Fruit fly (Drosophila melanogaster) whole organism, embryonic: ENCODE measurements around the gene betaGlu.

Experiments used
- ATbp ChIP-seq: fragments of 200-800 bp; sonication (Bioruptor generic); optimal IDR thresholded peaks from 2 replicates; lab custom pipeline; 2017; ENCODE audit warnings: missing biosample characterization, mild to moderate bottlenecking, missing genetic modification characterization, missing genetic modification reagents
- Antp ChIP-seq: fragments of 200-800 bp; sonication (Bioruptor generic); optimal IDR thresholded peaks from 3 replicates; lab custom pipeline; 2016; ENCODE audit warnings: missing biosample characterization, missing genetic modification characterization
- Asciz ChIP-seq: fragments of 200-800 bp; sonication (Bioruptor generic); optimal IDR thresholded peaks from 2 replicates; lab custom pipeline; 2017; ENCODE audit warnings: missing biosample characterization, mild to moderate bottlenecking, missing genetic modification characterization, missing genetic modification reagents
- BEAF-32 ChIP-seq: fragments of 200-800 bp; sonication (Bioruptor generic); optimal IDR thresholded peaks from 3 replicates; lab custom pipeline; 2017; ENCODE audit warnings: missing biosample characterization, missing genetic modification characterization, mild to moderate bottlenecking, moderate library complexity, missing genetic modification reagents
- CG12219 ChIP-seq: fragments of 200-800 bp; sonication (Bioruptor generic); optimal IDR thresholded peaks from 3 replicates; lab custom pipeline; 2018; ENCODE audit warnings: missing biosample characterization, mild to moderate bottlenecking, missing genetic modification characterization
- CG15601 ChIP-seq: fragments of 200-800 bp; sonication (Bioruptor generic); optimal IDR thresholded peaks from 3 replicates; lab custom pipeline; 2019; ENCODE audit warnings: missing biosample characterization, mild to moderate bottlenecking, missing genetic modification characterization, moderate library complexity
- CG15696 ChIP-seq: fragments of 200-800 bp; sonication (Bioruptor generic); optimal IDR thresholded peaks from 2 replicates; lab custom pipeline; 2019; ENCODE audit warnings: missing biosample characterization, mild to moderate bottlenecking, missing genetic modification characterization, moderate library complexity
- CG1603 ChIP-seq: fragments of 200-800 bp; sonication (Bioruptor generic); optimal IDR thresholded peaks from 2 replicates; lab custom pipeline; 2019; ENCODE audit warnings: missing biosample characterization, mild to moderate bottlenecking, missing genetic modification characterization, moderate library complexity
- CG2678 ChIP-seq: fragments of 200-800 bp; sonication (Bioruptor generic); optimal IDR thresholded peaks from 3 replicates; lab custom pipeline; 2019; ENCODE audit warnings: missing biosample characterization, mild to moderate bottlenecking, missing genetic modification characterization, moderate library complexity
- CG4404 ChIP-seq: fragments of 200-800 bp; sonication (Bioruptor generic); IDR thresholded peaks from 2 replicates; pipeline ENCODE4 v1.3.6; 2022; ENCODE audit warnings: missing biosample characterization, missing genetic modification characterization
- CG4424 ChIP-seq: fragments of 200-800 bp; sonication (Bioruptor generic); optimal IDR thresholded peaks from 3 replicates; lab custom pipeline; 2016; ENCODE audit warnings: missing biosample characterization, missing genetic modification characterization
- CG4707 ChIP-seq: fragments of 200-800 bp; sonication (Bioruptor generic); optimal IDR thresholded peaks from 2 replicates; lab custom pipeline; 2018; ENCODE audit warnings: missing biosample characterization, mild to moderate bottlenecking, missing genetic modification characterization, moderate library complexity
- CG5180 ChIP-seq: fragments of 200-800 bp; sonication (Bioruptor generic); optimal IDR thresholded peaks from 3 replicates; lab custom pipeline; 2017; ENCODE audit warnings: missing biosample characterization, missing genetic modification characterization, mild to moderate bottlenecking, moderate library complexity, missing genetic modification reagents
- CG6683 ChIP-seq: fragments of 200-800 bp; sonication (Bioruptor generic); optimal IDR thresholded peaks from 2 replicates; lab custom pipeline; 2017; ENCODE audit warnings: missing biosample characterization, mild to moderate bottlenecking, missing genetic modification characterization, missing genetic modification reagents
- CG6765 ChIP-seq: fragments of 200-800 bp; sonication (Bioruptor generic); optimal IDR thresholded peaks from 3 replicates; lab custom pipeline; 2017; ENCODE audit warnings: missing biosample characterization, mild to moderate bottlenecking, missing genetic modification characterization
- CG6791 ChIP-seq: fragments of 200-800 bp; sonication (Bioruptor generic); IDR thresholded peaks from 3 replicates; pipeline ENCODE4 v1.3.6; 2022; ENCODE audit warnings: missing biosample characterization, missing genetic modification characterization; ENCODE audit not compliant: partially characterized antibody
- CG7745 ChIP-seq: fragments of 200-800 bp; sonication (Bioruptor generic); optimal IDR thresholded peaks from 2 replicates; lab custom pipeline; 2018; ENCODE audit warnings: missing biosample characterization, mild to moderate bottlenecking, missing genetic modification characterization, moderate library complexity
- CG8359 ChIP-seq: fragments of 200-800 bp; sonication (Bioruptor generic); optimal IDR thresholded peaks from 2 replicates; lab custom pipeline; 2017; ENCODE audit warnings: missing biosample characterization, mild to moderate bottlenecking, missing genetic modification characterization, borderline replicate concordance
- CG9215 ChIP-seq: fragments of 200-800 bp; sonication (Bioruptor generic); IDR thresholded peaks from 2 replicates; pipeline ENCODE4 v1.3.6; 2022; ENCODE audit warnings: missing biosample characterization, missing genetic modification characterization
- CG9797 ChIP-seq: fragments of 200-800 bp; sonication (Bioruptor generic); optimal IDR thresholded peaks from 3 replicates; lab custom pipeline; 2018; ENCODE audit warnings: missing biosample characterization, mild to moderate bottlenecking, missing genetic modification characterization
- CTCF ChIP-seq: fragments of 200-800 bp; sonication (Bioruptor generic); optimal IDR thresholded peaks from 2 replicates; lab custom pipeline; 2017; ENCODE audit warnings: missing biosample characterization, mild to moderate bottlenecking, missing genetic modification characterization, moderate library complexity
- Gsc ChIP-seq: fragments of 200-800 bp; sonication (Bioruptor generic); IDR thresholded peaks from 2 replicates; pipeline ENCODE4 v1.3.6; 2022; ENCODE audit warnings: missing biosample characterization, missing genetic modification characterization
- HHEX ChIP-seq: fragments of 200-800 bp; sonication (Bioruptor generic); optimal IDR thresholded peaks from 3 replicates; lab custom pipeline; 2017; ENCODE audit warnings: missing biosample characterization, mild to moderate bottlenecking, missing genetic modification characterization, missing genetic modification reagents
- Hmx ChIP-seq: fragments of 200-800 bp; sonication (Bioruptor generic); optimal IDR thresholded peaks from 2 replicates; lab custom pipeline; 2016; ENCODE audit warnings: missing biosample characterization, missing genetic modification characterization
- Hr78 ChIP-seq, 2 experiments: fragments of 200-800 bp in 1 of 2; fragments of >200 bp in 1 of 2; sonication (Bioruptor generic) in 1 of 2; optimal IDR thresholded peaks; 2 replicates each; lab custom pipeline; 2017 to 2019; ENCODE audit warnings: missing biosample characterization in 2 of 2, missing genetic modification characterization in 2 of 2, mild to moderate bottlenecking in 1 of 2, moderate library complexity in 1 of 2
- MTF-1 ChIP-seq: fragments of 200-800 bp; sonication (Bioruptor generic); optimal IDR thresholded peaks from 2 replicates; lab custom pipeline; 2018; ENCODE audit warnings: missing biosample characterization, mild to moderate bottlenecking, missing genetic modification characterization, borderline replicate concordance
- NfI ChIP-seq: fragments of 200-800 bp; sonication (Bioruptor generic); optimal IDR thresholded peaks from 3 replicates; lab custom pipeline; 2018; ENCODE audit warnings: missing biosample characterization, mild to moderate bottlenecking, missing genetic modification characterization, moderate library complexity
- Sox100B ChIP-seq: fragments of 200-800 bp; sonication (Bioruptor generic); optimal IDR thresholded peaks from 3 replicates; lab custom pipeline; 2018; ENCODE audit warnings: missing biosample characterization, mild to moderate bottlenecking, missing genetic modification characterization
- al ChIP-seq: fragments of 200-800 bp; sonication (Bioruptor generic); IDR thresholded peaks from 2 replicates; pipeline ENCODE4 v1.3.6; 2022; ENCODE audit warnings: missing biosample characterization, missing genetic modification characterization
- crc ChIP-seq: fragments of 200-800 bp; sonication (Bioruptor generic); optimal IDR thresholded peaks from 2 replicates; lab custom pipeline; 2016; ENCODE audit warnings: missing biosample characterization, missing genetic modification characterization
- crp ChIP-seq, 2 experiments: fragments of 200-800 bp; sonication (Bioruptor generic); optimal IDR thresholded peaks; 2 replicates in 1 of 2; 3 replicates in 1 of 2; lab custom pipeline; 2017; ENCODE audit warnings: missing biosample characterization in 2 of 2, missing genetic modification characterization in 2 of 2, mild to moderate bottlenecking in 1 of 2, moderate library complexity in 1 of 2
- dm ChIP-seq: fragments of 200-800 bp; sonication (Bioruptor generic); optimal IDR thresholded peaks from 3 replicates; lab custom pipeline; 2016; ENCODE audit warnings: missing biosample characterization, missing genetic modification characterization
- fru ChIP-seq: fragments of >200 bp; optimal IDR thresholded peaks from 2 replicates; lab custom pipeline; 2017
- gce ChIP-seq: fragments of 200-800 bp; sonication (Bioruptor generic); IDR thresholded peaks from 3 replicates; pipeline ENCODE4 v1.3.6; 2022; ENCODE audit warnings: missing biosample characterization, missing genetic modification characterization
- gro ChIP-seq: fragments of 200-800 bp; sonication (Bioruptor generic); optimal IDR thresholded peaks from 2 replicates; lab custom pipeline; 2016; ENCODE audit warnings: missing biosample characterization, missing genetic modification characterization
- gsb-n ChIP-seq: fragments of 200-800 bp; sonication (Bioruptor generic); optimal IDR thresholded peaks from 3 replicates; lab custom pipeline; 2018; ENCODE audit warnings: missing biosample characterization, mild to moderate bottlenecking, missing genetic modification characterization
- lab ChIP-seq: fragments of 200-800 bp; sonication (Bioruptor generic); optimal IDR thresholded peaks from 3 replicates; lab custom pipeline; 2017; ENCODE audit warnings: missing biosample characterization, missing genetic modification characterization, mild to moderate bottlenecking, moderate library complexity, missing genetic modification reagents
- lbe ChIP-seq: fragments of 200-800 bp; sonication (Bioruptor generic); optimal IDR thresholded peaks from 2 replicates; lab custom pipeline; 2016; ENCODE audit warnings: missing biosample characterization, mild to moderate bottlenecking, missing genetic modification characterization
- lilli ChIP-seq: fragments of 200-800 bp; sonication (Bioruptor generic); optimal IDR thresholded peaks from 3 replicates; lab custom pipeline; 2016; ENCODE audit warnings: missing biosample characterization, missing genetic modification characterization
- org-1 ChIP-seq: fragments of 200-800 bp; sonication (Bioruptor generic); optimal IDR thresholded peaks from 2 replicates; lab custom pipeline; 2017; ENCODE audit warnings: missing biosample characterization, missing genetic modification characterization
- pfk ChIP-seq: fragments of 200-800 bp; sonication (Bioruptor generic); optimal IDR thresholded peaks from 2 replicates; lab custom pipeline; 2018; ENCODE audit warnings: missing biosample characterization, mild to moderate bottlenecking, missing genetic modification characterization, moderate library complexity
- sd ChIP-seq: fragments of 200-800 bp; sonication (Bioruptor generic); optimal IDR thresholded peaks from 3 replicates; lab custom pipeline; 2018; ENCODE audit warnings: missing biosample characterization, mild to moderate bottlenecking, missing genetic modification characterization, moderate library complexity
- sens ChIP-seq: fragments of 200-800 bp; sonication (Bioruptor generic); peaks from one replicate; lab custom pipeline; 2016; ENCODE audit warnings: missing biosample characterization, missing genetic modification characterization
- sna ChIP-seq: fragments of 200-800 bp; sonication (Bioruptor generic); IDR thresholded peaks from 2 replicates; pipeline ENCODE4 v1.3.6; 2022; ENCODE audit warnings: missing biosample characterization, missing genetic modification characterization; ENCODE audit not compliant: partially characterized antibody
- trem ChIP-seq: fragments of 200-800 bp; optimal IDR thresholded peaks from 3 replicates; lab custom pipeline; 2019; ENCODE audit warnings: missing biosample characterization, mild to moderate bottlenecking, missing genetic modification characterization, moderate library complexity

Gene betaGlu

dm6 chr3R:31758587-31759167 is 13.0 kb downstream of the betaGlu start, which contains the start of gene CG2187 (continued):
- no peak for TF ChIP-seq CG6683 (GFP tag; lab: Kevin White, UChicago)
- TF ChIP-seq org-1 (GFP tag; lab: Kevin White, UChicago): no peak
- TF ChIP-seq CG9797 (GFP tag; lab: Kevin White, UChicago): no peak
- peak; percentile 60 for TF ChIP-seq lab (GFP tag; lab: Kevin White, UChicago)
- peak; percentile 3 for TF ChIP-seq CG4707 (GFP tag; lab: Kevin White, UChicago)
- TF ChIP-seq lilli (GFP tag; lab: Kevin White, UChicago): no peak
- TF ChIP-seq HHEX (GFP tag; lab: Kevin White, UChicago): peak; percentile 11
- TF ChIP-seq CG7745 (tag; lab: Kevin White, UChicago): no peak
- TF ChIP-seq crp (GFP tag; optimal IDR thresholded peaks at IDR 0.05; lab: Kevin White, UChicago): no peak
- TF ChIP-seq sna: no peak
- peak; percentile 21 for TF ChIP-seq Asciz (GFP tag; lab: Kevin White, UChicago)
- peak in 1 of 2 experiments; percentile 9 for TF ChIP-seq Hr78 (GFP tag; optimal IDR thresholded peaks at IDR 0.05; lab: Kevin White, UChicago)
- TF ChIP-seq sens: peak; percentile 36
- no peak for TF ChIP-seq CG15601 (tag; lab: Kevin White, UChicago)
- no peak for TF ChIP-seq CG15696 (tag; lab: Kevin White, UChicago)
- no peak for TF ChIP-seq Hmx (GFP tag; lab: Kevin White, UChicago)
- TF ChIP-seq CG12219 (GFP tag; lab: Kevin White, UChicago): peak; percentile 9
- peak; percentile 61 for TF ChIP-seq ATbp
- no peak for TF ChIP-seq gsb-n (tag; lab: Kevin White, UChicago)
- TF ChIP-seq lbe (GFP tag; lab: Kevin White, UChicago): no peak
- no peak for TF ChIP-seq CG6791 (GFP tag; lab: Robert Waterston, UW)

DNA sequence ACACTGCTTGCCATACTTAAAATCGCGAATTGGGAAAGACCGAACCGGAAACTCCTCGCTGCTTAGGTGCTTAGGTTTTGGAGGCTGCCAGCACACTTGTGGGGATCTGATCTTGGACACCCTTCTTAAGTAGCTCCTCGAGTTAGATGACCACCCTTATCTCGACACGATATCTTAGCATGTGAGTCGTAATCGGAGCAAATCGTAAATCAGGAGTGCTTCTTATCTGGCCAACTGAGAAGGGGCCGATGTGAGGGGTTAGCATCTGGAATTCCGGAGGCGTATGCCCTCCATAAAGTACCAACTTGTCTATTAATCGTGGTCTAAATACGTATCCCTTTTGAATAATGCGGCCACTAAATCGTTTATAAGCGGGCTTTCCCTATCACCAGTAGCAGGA is 17.0 kb downstream of the betaGlu start, which contains the start of gene salt:
salt (minus strand) TSS at position 101 of the 400 bp plus-strand sequence.
- TF ChIP-seq trem (tag; lab: Kevin White, UChicago): no peak
- no peak for TF ChIP-seq CG9215
- no peak for TF ChIP-seq CG4404 (GFP tag; lab: Robert Waterston, UW)
- no peak for TF ChIP-seq CTCF (GFP tag; lab: Kevin White, UChicago)
- no peak for TF ChIP-seq Sox100B (GFP tag; lab: Kevin White, UChicago)

- TF ChIP-seq al (no peak), gro (GFP tag; lab: Kevin White, UChicago) (no peak), dm (GFP tag; lab: Kevin White, UChicago) (peak; percentile 55), gce (GFP tag; lab: Robert Waterston, UW) (no peak), CG1603 (tag; lab: Kevin White, UChicago) (peak; percentile 30), CG4424 (GFP tag; lab: Kevin White, UChicago) (no peak), Antp (GFP tag; lab: Kevin White, UChicago) (peak; percentile 9), CG5180 (GFP tag; lab: Kevin White, UChicago) (no peak), Gsc (no peak), MTF-1 (peak; percentile 14), sd (peak; percentile 92), CG8359 (GFP tag; lab: Kevin White, UChicago) (no peak), CG6765 (GFP tag; lab: Kevin White, UChicago) (peak; percentile 13), pfk (peak; percentile 42), NfI (GFP tag; lab: Kevin White, UChicago) (no peak), crc (no peak), BEAF-32 (GFP tag; lab: Kevin White, UChicago) (no peak), fru (lab: Kevin White, UChicago) (peak; percentile 1), CG2678 (tag; lab: Kevin White, UChicago) (no peak), sens (peak; percentile 80)
Measured at dm6 chr3R:31748093-31748996, 23.3 kb downstream of the betaGlu start.
